Fruit fly (Drosophila melanogaster) whole organism, wandering third instar larva: ENCODE results near the gene dos.

Source experiments
- Dif ChIP-seq: fragments of 200-275, 200-300 bp; sonication (Bioruptor generic); optimal IDR thresholded peaks from 2 replicates; lab custom pipeline; 2018; ENCODE audit warnings: missing biosample characterization, missing genetic modification characterization; ENCODE audit not compliant: partially characterized antibody
- Mio ChIP-seq: sonication (Bioruptor generic); optimal IDR thresholded peaks from 2 replicates; lab custom pipeline; 2016; ENCODE audit warnings: missing biosample characterization, missing genetic modification characterization
- pan ChIP-seq: fragments of >200 bp; optimal IDR thresholded peaks from 2 replicates; lab custom pipeline; 2017
- tai ChIP-seq: sonication (Bioruptor generic); optimal IDR thresholded peaks from 2 replicates; lab custom pipeline; 2016; ENCODE audit warnings: missing biosample characterization, missing genetic modification characterization
- usp ChIP-seq: fragments of >200 bp; optimal IDR thresholded peaks from 2 replicates; lab custom pipeline; 2017; ENCODE audit warnings: missing biosample characterization, missing genetic modification characterization

DNA sequence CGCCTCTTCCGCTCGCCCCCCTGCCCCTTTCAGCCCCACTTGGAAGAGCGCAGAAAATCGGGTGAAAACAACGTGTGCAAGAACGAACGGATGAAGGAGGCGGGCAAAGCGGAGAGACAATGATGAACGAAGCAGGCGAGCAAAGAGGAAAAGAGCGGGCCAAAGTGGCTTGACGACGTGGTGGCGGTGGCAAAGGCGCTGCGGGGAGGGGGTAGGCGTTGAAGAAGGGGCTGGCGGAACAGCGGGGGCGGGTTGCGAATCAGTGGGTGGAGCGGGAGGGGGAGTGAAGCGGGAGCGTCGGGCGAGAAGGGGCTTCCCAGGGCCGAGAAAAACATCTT, 43.5 kb downstream of the dos start:
- TF ChIP-seq tai (GFP tag; lab: Kevin White, UChicago) (no peak), Dif (GFP tag; lab: Kevin White, UChicago) (no peak), pan (no peak), Mio (GFP tag; lab: Kevin White, UChicago) (no peak), usp (GFP tag; lab: Kevin White, UChicago) (no peak)
